Fruit fly (Drosophila melanogaster) whole organism, embryonic: ENCODE measurements around the gene mrva.
A peak's percentile ranks its signal among the peaks of the same experiment; 100 is the strongest.

Experiments used
- B-H2 ChIP-seq: fragments of 200-800 bp; sonication (Bioruptor generic); optimal IDR thresholded peaks from 2 replicates; lab custom pipeline; 2018; ENCODE audit warnings: missing biosample characterization, mild to moderate bottlenecking, missing genetic modification characterization
- Bteb2 ChIP-seq: fragments of 200-800 bp; sonication (Bioruptor generic); optimal IDR thresholded peaks from 2 replicates; lab custom pipeline; 2016; ENCODE audit warnings: missing biosample characterization, missing genetic modification characterization
- CG10431 ChIP-seq: fragments of 200-800 bp; sonication (Bioruptor generic); optimal IDR thresholded peaks from 3 replicates; lab custom pipeline; 2018; ENCODE audit warnings: missing biosample characterization, mild to moderate bottlenecking, missing genetic modification characterization
- CG11504 ChIP-seq: fragments of 200-800 bp; sonication (Bioruptor generic); optimal IDR thresholded peaks from 3 replicates; lab custom pipeline; 2019; ENCODE audit warnings: missing biosample characterization, mild to moderate bottlenecking, missing genetic modification characterization, moderate library complexity
- CG11723 ChIP-seq: fragments of 200-800 bp; sonication (Bioruptor generic); optimal IDR thresholded peaks from 2 replicates; lab custom pipeline; 2017; ENCODE audit warnings: missing biosample characterization, mild to moderate bottlenecking, missing genetic modification characterization
- CG12744 ChIP-seq: fragments of 200-800 bp; sonication (Bioruptor generic); optimal IDR thresholded peaks from 2 replicates; lab custom pipeline; 2016; ENCODE audit warnings: missing biosample characterization, missing genetic modification characterization
- CG13894 ChIP-seq: fragments of 200-800 bp; sonication (Bioruptor generic); optimal IDR thresholded peaks from 3 replicates; lab custom pipeline; 2018; ENCODE audit warnings: missing biosample characterization, mild to moderate bottlenecking, missing genetic modification characterization, moderate library complexity
- CG14014 ChIP-seq: fragments of 200-800 bp; sonication (Bioruptor generic); IDR thresholded peaks from 2 replicates; pipeline ENCODE4 v1.3.6; 2022; ENCODE audit warnings: missing biosample characterization, missing genetic modification characterization
- CG14441 ChIP-seq: fragments of 200-800 bp; sonication (Bioruptor generic); IDR thresholded peaks from 2 replicates; pipeline ENCODE4 v1.3.6; 2022; ENCODE audit warnings: missing biosample characterization, missing genetic modification characterization
- CG15011 ChIP-seq: fragments of 200-800 bp; sonication (Bioruptor generic); optimal IDR thresholded peaks from 3 replicates; lab custom pipeline; 2018; ENCODE audit warnings: missing biosample characterization, mild to moderate bottlenecking, missing genetic modification characterization
- CG15601 ChIP-seq: fragments of 200-800 bp; sonication (Bioruptor generic); optimal IDR thresholded peaks from 3 replicates; lab custom pipeline; 2019; ENCODE audit warnings: missing biosample characterization, mild to moderate bottlenecking, missing genetic modification characterization, moderate library complexity
- CG2678 ChIP-seq: fragments of 200-800 bp; sonication (Bioruptor generic); optimal IDR thresholded peaks from 3 replicates; lab custom pipeline; 2019; ENCODE audit warnings: missing biosample characterization, mild to moderate bottlenecking, missing genetic modification characterization, moderate library complexity
- CG30020 ChIP-seq: fragments of 200-800 bp; optimal IDR thresholded peaks from 2 replicates; lab custom pipeline; 2019; ENCODE audit warnings: missing biosample characterization, mild to moderate bottlenecking, missing genetic modification characterization, moderate library complexity
- CG30403 ChIP-seq: fragments of 200-800 bp; sonication (Bioruptor generic); optimal IDR thresholded peaks from 3 replicates; lab custom pipeline; 2016; ENCODE audit warnings: missing biosample characterization, missing genetic modification characterization
- CG32532 ChIP-seq: fragments of 200-800 bp; sonication (Bioruptor generic); IDR thresholded peaks from 2 replicates; pipeline ENCODE4 v1.3.6; 2022; ENCODE audit warnings: missing biosample characterization, missing genetic modification characterization
- CG7271 ChIP-seq: fragments of 200-800 bp; sonication (Bioruptor generic); optimal IDR thresholded peaks from 2 replicates; lab custom pipeline; 2018; ENCODE audit warnings: missing biosample characterization, mild to moderate bottlenecking, missing genetic modification characterization, moderate library complexity
- CG7839 ChIP-seq: fragments of 200-800 bp; sonication (Bioruptor generic); optimal IDR thresholded peaks from 3 replicates; lab custom pipeline; 2018; ENCODE audit warnings: missing biosample characterization, mild to moderate bottlenecking, missing genetic modification characterization, moderate library complexity
- CG8290 ChIP-seq, 3 experiments: fragments of 200-800 bp; sonication (Bioruptor generic); optimal IDR thresholded peaks; 2 replicates each; lab custom pipeline; 2016 to 2019; ENCODE audit warnings: missing biosample characterization in 3 of 3, missing genetic modification characterization in 3 of 3, mild to moderate bottlenecking in 2 of 3, moderate library complexity in 1 of 3
- CkIIα-i1 ChIP-seq: fragments of 200-800 bp; sonication (Bioruptor generic); IDR thresholded peaks from 2 replicates; pipeline ENCODE4 v1.3.6; 2022; ENCODE audit warnings: missing biosample characterization, missing genetic modification characterization
- D19B ChIP-seq: fragments of 200-800 bp; sonication (Bioruptor generic); optimal IDR thresholded peaks from 2 replicates; lab custom pipeline; 2017; ENCODE audit warnings: missing biosample characterization, mild to moderate bottlenecking, missing genetic modification characterization
- Dad ChIP-seq: fragments of 200-800 bp; sonication (Bioruptor generic); optimal IDR thresholded peaks from 3 replicates; lab custom pipeline; 2016; ENCODE audit warnings: missing biosample characterization, missing genetic modification characterization
- Hr51 ChIP-seq, 2 experiments: fragments of 200-800 bp; sonication (Bioruptor generic); optimal IDR thresholded peaks; 2 replicates in 1 of 2; 3 replicates in 1 of 2; lab custom pipeline; 2016 to 2018; ENCODE audit warnings: missing biosample characterization in 2 of 2, missing genetic modification characterization in 2 of 2, mild to moderate bottlenecking in 1 of 2, moderate library complexity in 1 of 2
- MBD-R2 ChIP-seq: fragments of 200-800 bp; sonication (Bioruptor generic); IDR thresholded peaks from 2 replicates; pipeline ENCODE4 v1.3.6; 2022; ENCODE audit warnings: missing biosample characterization, missing genetic modification characterization
- Max ChIP-seq: fragments of 200-800 bp; sonication (Bioruptor generic); optimal IDR thresholded peaks from 2 replicates; lab custom pipeline; 2016; ENCODE audit warnings: missing biosample characterization, mild to moderate bottlenecking, missing genetic modification characterization
- Mes4 ChIP-seq: fragments of 200-800 bp; sonication (Bioruptor generic); optimal IDR thresholded peaks from 2 replicates; lab custom pipeline; 2016; ENCODE audit warnings: missing biosample characterization, missing genetic modification characterization
- Sox100B ChIP-seq: fragments of 200-800 bp; sonication (Bioruptor generic); optimal IDR thresholded peaks from 3 replicates; lab custom pipeline; 2018; ENCODE audit warnings: missing biosample characterization, mild to moderate bottlenecking, missing genetic modification characterization
- Sry-δ ChIP-seq: fragments of 200-800 bp; sonication (Bioruptor generic); optimal IDR thresholded peaks from 2 replicates; lab custom pipeline; 2016; ENCODE audit warnings: missing biosample characterization, missing genetic modification characterization
- Usf ChIP-seq: fragments of 200-800 bp; sonication (Bioruptor generic); optimal IDR thresholded peaks from 2 replicates; lab custom pipeline; 2017; ENCODE audit warnings: missing genotype, missing biosample characterization, missing genetic modification characterization
- Xbp1 ChIP-seq: fragments of 200-800 bp; sonication (Bioruptor generic); optimal IDR thresholded peaks from 3 replicates; lab custom pipeline; 2016; ENCODE audit warnings: missing biosample characterization, mild to moderate bottlenecking, missing genetic modification characterization
- Xrp1 ChIP-seq: fragments of 200-800 bp; sonication (Bioruptor generic); IDR thresholded peaks from 2 replicates; pipeline ENCODE4 v1.3.6; 2022; ENCODE audit warnings: missing biosample characterization, missing genetic modification characterization
- bcd ChIP-seq: fragments of 200-800 bp; sonication (Bioruptor generic); optimal IDR thresholded peaks from 2 replicates; lab custom pipeline; 2017; ENCODE audit warnings: missing biosample characterization, mild to moderate bottlenecking, missing genetic modification characterization
- bsh ChIP-seq, 2 experiments: fragments of 200-800 bp; sonication (Bioruptor generic); optimal IDR thresholded peaks; 2 replicates each; lab custom pipeline; 2017 to 2018; ENCODE audit warnings: mild to moderate bottlenecking in 2 of 2, missing biosample characterization in 2 of 2, missing genetic modification characterization in 2 of 2, moderate library complexity in 1 of 2
- chn ChIP-seq: fragments of 200-800 bp; sonication (Bioruptor generic); optimal IDR thresholded peaks from 2 replicates; lab custom pipeline; 2016; ENCODE audit warnings: missing biosample characterization, missing genetic modification characterization
- eve ChIP-seq, 2 experiments: fragments of >200 bp; optimal IDR thresholded peaks; 2 replicates each; lab custom pipeline; 2017; ENCODE audit warnings: missing biosample characterization in 2 of 2, missing genetic modification characterization in 2 of 2
- ewg ChIP-seq: fragments of 200-800 bp; sonication (Bioruptor generic); optimal IDR thresholded peaks from 3 replicates; lab custom pipeline; 2017; ENCODE audit warnings: mild to moderate bottlenecking, missing biosample characterization, missing genetic modification reagents, missing genetic modification characterization
- fru ChIP-seq: fragments of >200 bp; optimal IDR thresholded peaks from 2 replicates; lab custom pipeline; 2017
- jing ChIP-seq: fragments of 200-800 bp; sonication (Bioruptor generic); optimal IDR thresholded peaks from 2 replicates; lab custom pipeline; 2018; ENCODE audit warnings: missing biosample characterization, mild to moderate bottlenecking, missing genetic modification characterization
- lola ChIP-seq, 3 experiments: fragments of >200 bp in 2 of 3; fragments of 200-800 bp in 1 of 3; sonication (Bioruptor generic) in 1 of 3; optimal IDR thresholded peaks; 2 replicates each; lab custom pipeline; 2017 to 2019; ENCODE audit warnings: missing biosample characterization in 3 of 3, missing genetic modification characterization in 3 of 3, mild to moderate bottlenecking in 1 of 3, moderate library complexity in 1 of 3
- oc ChIP-seq: fragments of 200-800 bp; sonication (Bioruptor generic); optimal IDR thresholded peaks from 2 replicates; lab custom pipeline; 2018; ENCODE audit warnings: missing biosample characterization, mild to moderate bottlenecking, missing genetic modification characterization, moderate library complexity
- peb ChIP-seq: fragments of 200-800 bp; sonication (Bioruptor generic); IDR thresholded peaks from 2 replicates; pipeline ENCODE4 v1.3.6; 2022; ENCODE audit warnings: missing biosample characterization, missing genetic modification characterization
- pho ChIP-seq: fragments of 200-800 bp; sonication (Bioruptor generic); optimal IDR thresholded peaks from 2 replicates; lab custom pipeline; 2016; ENCODE audit warnings: missing biosample characterization, missing genetic modification characterization
- pros ChIP-seq: fragments of 200-800 bp; sonication (Bioruptor generic); optimal IDR thresholded peaks from 3 replicates; lab custom pipeline; 2019; ENCODE audit warnings: missing biosample characterization, mild to moderate bottlenecking, missing genetic modification characterization, moderate library complexity
- psq ChIP-seq: fragments of 200-800 bp; sonication (Bioruptor generic); optimal IDR thresholded peaks from 2 replicates; lab custom pipeline; 2017; ENCODE audit warnings: missing biosample characterization, missing genetic modification characterization
- schlank ChIP-seq: fragments of 200-800 bp; sonication (Bioruptor generic); optimal IDR thresholded peaks from 2 replicates; lab custom pipeline; 2018; ENCODE audit warnings: missing biosample characterization, mild to moderate bottlenecking, missing genetic modification characterization
- seq ChIP-seq: fragments of 200-800 bp; sonication (Bioruptor generic); IDR thresholded peaks from 2 replicates; pipeline ENCODE4 v1.3.6; 2022; ENCODE audit warnings: missing biosample characterization, missing genetic modification characterization
- so ChIP-seq: fragments of 200-800 bp; sonication (Bioruptor generic); IDR thresholded peaks from 3 replicates; pipeline ENCODE4 v1.3.6; 2022; ENCODE audit warnings: missing biosample characterization, missing genetic modification characterization
- ttk ChIP-seq: fragments of 200-800 bp; sonication (Bioruptor generic); IDR thresholded peaks from 2 replicates; pipeline ENCODE4 v2.1.2; 2022; ENCODE audit warnings: missing biosample characterization, missing genetic modification characterization
- tup ChIP-seq: fragments of 200-800 bp; sonication (Bioruptor generic); optimal IDR thresholded peaks from 2 replicates; lab custom pipeline; 2016; ENCODE audit warnings: missing biosample characterization, mild to moderate bottlenecking, missing genetic modification characterization, moderate library complexity

The mrva gene

dm6 chr3L:7367798-7368678 is 39.4 kb upstream of the mrva start (continued):
- TF ChIP-seq ttk (GFP tag; lab: Robert Waterston, UW) (no peak; the same call in 1 of the 2 replicates), fru (lab: Kevin White, UChicago) (no peak), Hr51 (GFP tag; optimal IDR thresholded peaks at IDR 0.05; lab: Kevin White, UChicago) (peak in 1 of 2 experiments; percentile 40), Dad (GFP tag; lab: Kevin White, UChicago) (no peak), bcd (GFP tag; lab: Kevin White, UChicago) (peak; percentile 27), lola (GFP tag; optimal IDR thresholded peaks at IDR 0.05; lab: Kevin White, UChicago) (no peak), Mes4 (no peak), seq (GFP tag; lab: Robert Waterston, UW) (no peak), so (peak; percentile 61; the same call in 1 of the 3 replicates), D19B (GFP tag; lab: Kevin White, UChicago) (no peak), CG15011 (GFP tag; lab: Kevin White, UChicago) (no peak), pros (GFP tag; lab: Kevin White, UChicago) (peak; percentile 70), Max (GFP tag; lab: Kevin White, UChicago) (no peak), Usf (GFP tag; lab: Kevin White, UChicago) (no peak), schlank (no peak), CG14014 (GFP tag; lab: Robert Waterston, UW) (peak; percentile 24; the same call in 1 of the 2 replicates), CG7271 (no peak), Sox100B (peak; percentile 48), Xrp1 (GFP tag; lab: Robert Waterston, UW) (peak; percentile 47; the same call in 1 of the 2 replicates), Bteb2 (GFP tag; lab: Kevin White, UChicago) (no peak), MBD-R2 (GFP tag; lab: Robert Waterston, UW) (no peak; the same call in 1 of the 2 replicates), CG13894 (tag; lab: Kevin White, UChicago) (no peak), CG8290 (GFP tag; optimal IDR thresholded peaks at IDR 0.05; lab: Kevin White, UChicago) (no peak), CG8290 (tag; optimal IDR thresholded peaks at IDR 0.05; lab: Kevin White, UChicago) (peak in 1 of 2 experiments; percentile 41), CG11723 (no peak), psq (GFP tag; lab: Kevin White, UChicago) (no peak), bsh (GFP tag; optimal IDR thresholded peaks at IDR 0.05; lab: Kevin White, UChicago) (peak in 1 of 2 experiments; percentile 37), CG14441 (GFP tag; lab: Robert Waterston, UW) (no peak), tup (GFP tag; lab: Kevin White, UChicago) (no peak), chn (GFP tag; lab: Kevin White, UChicago) (no peak), CG11504 (tag; lab: Kevin White, UChicago) (peak; percentile 56), CG15601 (tag; lab: Kevin White, UChicago) (no peak), oc (tag; lab: Kevin White, UChicago) (no peak), ewg (GFP tag; lab: Kevin White, UChicago) (no peak), CG10431 (peak; percentile 1), CG2678 (peak; percentile 45), CG7839 (peak; percentile 55), jing (GFP tag; lab: Kevin White, UChicago) (no peak), CkIIα-i1 (GFP tag; lab: Robert Waterston, UW) (no peak), CG12744 (GFP tag; lab: Kevin White, UChicago) (no peak), Sry-δ (GFP tag; lab: Kevin White, UChicago) (peak; percentile 19), CG32532 (GFP tag; lab: Robert Waterston, UW) (peak; percentile 57), Xbp1 (GFP tag; lab: Kevin White, UChicago) (peak; percentile 35), CG30403 (GFP tag; lab: Kevin White, UChicago) (peak; percentile 32), B-H2 (GFP tag; lab: Kevin White, UChicago) (no peak), CG30020 (tag; lab: Kevin White, UChicago) (no peak), pho (no peak), peb (GFP tag; lab: Robert Waterston, UW) (no peak), eve (GFP tag; optimal IDR thresholded peaks at IDR 0.05; lab: Kevin White, UChicago) (no peak)
